Fruit fly (Drosophila melanogaster) whole organism, embryonic: ENCODE results near the gene CG11726.

ENCODE experiments used
- Bgb ChIP-seq: fragments of 200-800 bp; sonication (Bioruptor generic); IDR thresholded peaks from 2 replicates; pipeline ENCODE4 v1.3.6; 2022; ENCODE audit warnings: missing biosample characterization, missing genetic modification characterization; ENCODE audit not compliant: partially characterized antibody
- BtbVII ChIP-seq: fragments of 200-800 bp; sonication (Bioruptor generic); optimal IDR thresholded peaks from 3 replicates; lab custom pipeline; 2017; ENCODE audit warnings: missing biosample characterization, mild to moderate bottlenecking, missing genetic modification characterization
- C15 ChIP-seq: fragments of 200-800 bp; sonication (Bioruptor generic); IDR thresholded peaks from 3 replicates; pipeline ENCODE4 v1.3.6; 2022; ENCODE audit warnings: missing biosample characterization, missing genetic modification characterization
- CG10267 ChIP-seq: fragments of 200-800 bp; sonication (Bioruptor generic); optimal IDR thresholded peaks from 2 replicates; lab custom pipeline; 2018; ENCODE audit warnings: missing biosample characterization, mild to moderate bottlenecking, missing genetic modification characterization, moderate library complexity
- CG11560 ChIP-seq: fragments of 200-800 bp; sonication (Bioruptor generic); IDR thresholded peaks from 3 replicates; pipeline ENCODE4 v1.3.6; 2022; ENCODE audit warnings: missing biosample characterization, missing genetic modification characterization
- CG11696 ChIP-seq: fragments of 200-800 bp; sonication (Bioruptor generic); IDR thresholded peaks from 2 replicates; pipeline ENCODE4 v1.3.6; 2022; ENCODE audit warnings: missing biosample characterization, missing genetic modification characterization
- CG12104 ChIP-seq: fragments of 200-800 bp; sonication (Bioruptor generic); optimal IDR thresholded peaks from 3 replicates; lab custom pipeline; 2016; ENCODE audit warnings: missing biosample characterization, missing genetic modification characterization
- CG13123 ChIP-seq: fragments of 200-800 bp; sonication (Bioruptor generic); optimal IDR thresholded peaks from 2 replicates; lab custom pipeline; 2016; ENCODE audit warnings: missing biosample characterization, missing genetic modification characterization
- CG15479 ChIP-seq: fragments of 200-800 bp; sonication (Bioruptor generic); optimal IDR thresholded peaks from 3 replicates; lab custom pipeline; 2019; ENCODE audit warnings: missing biosample characterization, mild to moderate bottlenecking, missing genetic modification characterization, moderate library complexity
- CG16863 ChIP-seq: fragments of 200-800 bp; sonication (Bioruptor generic); optimal IDR thresholded peaks from 3 replicates; lab custom pipeline; 2016; ENCODE audit warnings: missing biosample characterization, missing genetic modification characterization
- CG17385 ChIP-seq: fragments of 200-800 bp; sonication (Bioruptor generic); optimal IDR thresholded peaks from 3 replicates; lab custom pipeline; 2018; ENCODE audit warnings: missing biosample characterization, mild to moderate bottlenecking, missing genetic modification characterization
- CG17829 ChIP-seq: fragments of 200-800 bp; optimal IDR thresholded peaks from 2 replicates; lab custom pipeline; 2019; ENCODE audit warnings: missing biosample characterization, mild to moderate bottlenecking, missing genetic modification characterization, moderate library complexity
- CG2889 ChIP-seq: fragments of 200-800 bp; sonication (Bioruptor generic); IDR thresholded peaks from 3 replicates; pipeline ENCODE4 v1.3.6; 2022; ENCODE audit warnings: missing biosample characterization, missing genetic modification characterization
- CG30431 ChIP-seq: fragments of 200-800 bp; sonication (Bioruptor generic); optimal IDR thresholded peaks from 2 replicates; lab custom pipeline; 2017; ENCODE audit warnings: missing biosample characterization, missing genetic modification characterization
- CG31224 ChIP-seq: fragments of 200-800 bp; sonication (Bioruptor generic); IDR thresholded peaks from 2 replicates; pipeline ENCODE4 v1.3.6; 2022; ENCODE audit warnings: missing biosample characterization, missing genetic modification characterization
- CG33557 ChIP-seq: fragments of 200-800 bp; sonication (Bioruptor generic); optimal IDR thresholded peaks from 2 replicates; lab custom pipeline; 2019; ENCODE audit warnings: missing biosample characterization, mild to moderate bottlenecking, missing genetic modification characterization, moderate library complexity
- CG4282 ChIP-seq: fragments of 200-800 bp; sonication (Bioruptor generic); optimal IDR thresholded peaks from 2 replicates; lab custom pipeline; 2016; ENCODE audit warnings: missing biosample characterization, missing genetic modification characterization
- CG6791 ChIP-seq: fragments of 200-800 bp; sonication (Bioruptor generic); IDR thresholded peaks from 3 replicates; pipeline ENCODE4 v1.3.6; 2022; ENCODE audit warnings: missing biosample characterization, missing genetic modification characterization; ENCODE audit not compliant: partially characterized antibody
- CG7271 ChIP-seq: fragments of 200-800 bp; sonication (Bioruptor generic); optimal IDR thresholded peaks from 2 replicates; lab custom pipeline; 2018; ENCODE audit warnings: missing biosample characterization, mild to moderate bottlenecking, missing genetic modification characterization, moderate library complexity
- CG7357 ChIP-seq: fragments of 200-800 bp; sonication (Bioruptor generic); IDR thresholded peaks from 3 replicates; pipeline ENCODE4 v1.3.6; 2022; ENCODE audit warnings: missing biosample characterization, missing genetic modification characterization
- CG7786 ChIP-seq: fragments of 200-800 bp; sonication (Bioruptor generic); optimal IDR thresholded peaks from 2 replicates; lab custom pipeline; 2016; ENCODE audit warnings: missing biosample characterization, missing genetic modification characterization
- CG9727 ChIP-seq: fragments of 200-800 bp; sonication (Bioruptor generic); optimal IDR thresholded peaks from 3 replicates; lab custom pipeline; 2017; ENCODE audit warnings: missing biosample characterization, mild to moderate bottlenecking, missing genetic modification characterization
- Camta ChIP-seq: fragments of 200-800 bp; sonication (Bioruptor generic); optimal IDR thresholded peaks from 2 replicates; lab custom pipeline; 2016; ENCODE audit warnings: missing biosample characterization, missing genetic modification characterization
- Dad ChIP-seq: fragments of 200-800 bp; sonication (Bioruptor generic); optimal IDR thresholded peaks from 3 replicates; lab custom pipeline; 2016; ENCODE audit warnings: missing biosample characterization, missing genetic modification characterization
- Fer2 ChIP-seq: fragments of 200-800 bp; sonication (Bioruptor generic); optimal IDR thresholded peaks from 2 replicates; lab custom pipeline; 2018; ENCODE audit warnings: missing biosample characterization, mild to moderate bottlenecking, missing genetic modification characterization, moderate library complexity
- HLHmδ ChIP-seq: fragments of 200-800 bp; sonication (Bioruptor generic); optimal IDR thresholded peaks from 2 replicates; lab custom pipeline; 2018; ENCODE audit warnings: missing biosample characterization, mild to moderate bottlenecking, missing genetic modification characterization, moderate library complexity
- Mad ChIP-seq: fragments of 200-800 bp; sonication (Bioruptor generic); optimal IDR thresholded peaks from 2 replicates; lab custom pipeline; 2016; ENCODE audit warnings: missing biosample characterization, missing genetic modification characterization
- PHDP ChIP-seq: fragments of 200-800 bp; sonication (Bioruptor generic); optimal IDR thresholded peaks from 3 replicates; lab custom pipeline; 2018; ENCODE audit warnings: missing biosample characterization, mild to moderate bottlenecking, missing genetic modification characterization, moderate library complexity
- Poxn ChIP-seq: fragments of 200-800 bp; sonication (Bioruptor generic); IDR thresholded peaks from 2 replicates; pipeline ENCODE4 v1.3.6; 2022; ENCODE audit warnings: missing biosample characterization, missing genetic modification characterization
- Stat92E ChIP-seq, 3 experiments: fragments of >200 bp in 2 of 3; fragments of 200-800 bp in 1 of 3; sonication (Bioruptor generic) in 1 of 3; optimal IDR thresholded peaks; 2 replicates each; lab custom pipeline; 2017 to 2019; ENCODE audit warnings: missing biosample characterization in 3 of 3, missing genetic modification characterization in 3 of 3, mild to moderate bottlenecking in 1 of 3, moderate library complexity in 1 of 3
- Tbp ChIP-seq: fragments of >200 bp; optimal IDR thresholded peaks from 2 replicates; lab custom pipeline; 2018; ENCODE audit warnings: missing biosample characterization, missing genetic modification characterization
- bab2 ChIP-seq: fragments of 200-800 bp; sonication (Bioruptor generic); optimal IDR thresholded peaks from 2 replicates; lab custom pipeline; 2016; ENCODE audit warnings: missing biosample characterization, missing genetic modification characterization
- br ChIP-seq: fragments of >200 bp; optimal IDR thresholded peaks from 2 replicates; lab custom pipeline; 2017
- cas ChIP-seq: fragments of 200-800 bp; sonication (Bioruptor generic); IDR thresholded peaks from 2 replicates; pipeline ENCODE4 v1.3.6; 2022; ENCODE audit warnings: missing biosample characterization, missing genetic modification characterization
- chm ChIP-seq: fragments of 200-800 bp; sonication (Bioruptor generic); IDR thresholded peaks from 2 replicates; pipeline ENCODE4 v1.3.6; 2022; ENCODE audit warnings: missing biosample characterization, missing genetic modification characterization
- croc ChIP-seq: fragments of 200-800 bp; sonication (Bioruptor generic); conservative IDR thresholded peaks from 3 replicates; pipeline ENCODE4 v1.3.6; 2022; ENCODE audit warnings: missing biosample characterization, missing genetic modification characterization
- disco-r ChIP-seq: fragments of 200-800 bp; sonication (Bioruptor generic); optimal IDR thresholded peaks from 2 replicates; lab custom pipeline; 2016; ENCODE audit warnings: missing biosample characterization, missing genetic modification characterization
- fd3F ChIP-seq: fragments of 200-800 bp; sonication (Bioruptor generic); optimal IDR thresholded peaks from 2 replicates; lab custom pipeline; 2018; ENCODE audit warnings: missing biosample characterization, mild to moderate bottlenecking, missing genetic modification characterization, moderate library complexity
- grn ChIP-seq: fragments of 200-800 bp; sonication (Bioruptor generic); optimal IDR thresholded peaks from 3 replicates; lab custom pipeline; 2017; ENCODE audit warnings: missing biosample characterization, missing genetic modification characterization
- ind ChIP-seq: fragments of 200-800 bp; sonication (Bioruptor generic); optimal IDR thresholded peaks from 3 replicates; lab custom pipeline; 2016; ENCODE audit warnings: missing biosample characterization, missing genetic modification characterization
- insv ChIP-seq, 2 experiments: fragments of 200-800 bp; sonication (Bioruptor generic); optimal IDR thresholded peaks; 3 replicates each; lab custom pipeline; 2016 to 2018; ENCODE audit warnings: missing biosample characterization in 2 of 2, missing genetic modification characterization in 2 of 2
- nerfin-1 ChIP-seq: fragments of 200-800 bp; sonication (Bioruptor generic); optimal IDR thresholded peaks from 3 replicates; lab custom pipeline; 2019; ENCODE audit warnings: missing biosample characterization, mild to moderate bottlenecking, missing genetic modification characterization, moderate library complexity
- onecut ChIP-seq: fragments of 200-800 bp; sonication (Bioruptor generic); IDR thresholded peaks from 2 replicates; pipeline ENCODE4 v1.3.6; 2022; ENCODE audit warnings: missing biosample characterization, missing genetic modification characterization
- peb ChIP-seq: fragments of 200-800 bp; sonication (Bioruptor generic); IDR thresholded peaks from 2 replicates; pipeline ENCODE4 v1.3.6; 2022; ENCODE audit warnings: missing biosample characterization, missing genetic modification characterization
- pum ChIP-seq: fragments of 200-800 bp; sonication (Bioruptor generic); optimal IDR thresholded peaks from 2 replicates; lab custom pipeline; 2016; ENCODE audit warnings: missing biosample characterization, missing genetic modification characterization
- rib ChIP-seq: fragments of 200-800 bp; sonication (Bioruptor generic); IDR thresholded peaks from 2 replicates; pipeline ENCODE4 v1.3.6; 2022; ENCODE audit warnings: missing biosample characterization, missing genetic modification characterization
- slp2 ChIP-seq: fragments of 200-800 bp; sonication (Bioruptor generic); optimal IDR thresholded peaks from 2 replicates; lab custom pipeline; 2016; ENCODE audit warnings: missing biosample characterization, missing genetic modification characterization
- so ChIP-seq: fragments of 200-800 bp; sonication (Bioruptor generic); IDR thresholded peaks from 3 replicates; pipeline ENCODE4 v1.3.6; 2022; ENCODE audit warnings: missing biosample characterization, missing genetic modification characterization
- tgo ChIP-seq: fragments of 200-800 bp; sonication (Bioruptor generic); IDR thresholded peaks from 3 replicates; pipeline ENCODE4 v1.3.6; 2022; ENCODE audit warnings: missing biosample characterization, missing genetic modification characterization
- unc-4 ChIP-seq: fragments of 200-800 bp; sonication (Bioruptor generic); IDR thresholded peaks from 2 replicates; pipeline ENCODE4 v1.3.6; 2022; ENCODE audit warnings: missing biosample characterization, missing genetic modification characterization; ENCODE audit not compliant: partially characterized antibody
- unpg ChIP-seq: fragments of 200-800 bp; sonication (Bioruptor generic); optimal IDR thresholded peaks from 3 replicates; lab custom pipeline; 2018; ENCODE audit warnings: missing biosample characterization, mild to moderate bottlenecking, missing genetic modification characterization, moderate library complexity

Gene CG11726

dm6 chr3L:11349908-11350405 lies 44.5 kb upstream of the CG11726 start (continued):
- TF ChIP-seq CG9727 (GFP tag; lab: Kevin White, UChicago) (peak; percentile 85), PHDP (tag; lab: Kevin White, UChicago) (peak; percentile 91), disco-r (GFP tag; lab: Kevin White, UChicago) (peak; percentile 56), onecut (GFP tag; lab: Robert Waterston, UW) (0 out of 2 replicates have a peak, but pooled peaks have one; percentile 45), croc (GFP tag; lab: Robert Waterston, UW) (peak; percentile 84), CG7271 (tag; lab: Kevin White, UChicago) (no peak), HLHmδ (no peak), Poxn (GFP tag; lab: Robert Waterston, UW) (peak; percentile 59; the same call in 1 of the 2 replicates), CG7357 (GFP tag; lab: Robert Waterston, UW) (peak; percentile 84), slp2 (peak; percentile 53), BtbVII (peak; percentile 72), cas (GFP tag; lab: Robert Waterston, UW) (peak; percentile 41; the same call in 1 of the 2 replicates), Tbp (GFP tag; lab: Kevin White, UChicago) (no peak), Bgb (no peak; the same call in 1 of the 2 replicates), insv (GFP tag; optimal IDR thresholded peaks at IDR 0.05; lab: Kevin White, UChicago) (no peak), nerfin-1 (tag; lab: Kevin White, UChicago) (peak; percentile 89), pum (GFP tag; lab: Kevin White, UChicago) (peak; percentile 77), Camta (GFP tag; lab: Kevin White, UChicago) (peak; percentile 83), rib (peak; percentile 80), peb (GFP tag; lab: Robert Waterston, UW) (peak; percentile 81), CG33557 (GFP tag; lab: Kevin White, UChicago) (peak; percentile 59), CG17385 (GFP tag; lab: Kevin White, UChicago) (peak; percentile 84), grn (GFP tag; lab: Kevin White, UChicago) (peak; percentile 63), CG16863 (GFP tag; lab: Kevin White, UChicago) (peak; percentile 63), fd3F (peak; percentile 87), C15 (GFP tag; lab: Robert Waterston, UW) (peak; percentile 75; the same call in 1 of the 3 replicates), CG15479 (no peak), CG17829 (tag; lab: Kevin White, UChicago) (peak; percentile 95), ind (GFP tag; lab: Kevin White, UChicago) (peak; percentile 93), CG7786 (peak; percentile 83), Stat92E (GFP tag; optimal IDR thresholded peaks at IDR 0.05; lab: Kevin White, UChicago) (no peak), CG31224 (GFP tag; lab: Robert Waterston, UW) (peak; percentile 76), Mad (GFP tag; lab: Kevin White, UChicago) (peak; percentile 75), CG11560 (tag; lab: Robert Waterston, UW) (peak; percentile 89), Dad (GFP tag; lab: Kevin White, UChicago) (peak; percentile 62), CG30431 (GFP tag; lab: Kevin White, UChicago) (peak; percentile 83), tgo (peak; percentile 96), CG6791 (GFP tag; lab: Robert Waterston, UW) (no peak), br (lab: Kevin White, UChicago) (no peak), CG4282 (GFP tag; lab: Kevin White, UChicago) (no peak), chm (no peak; the same call in 1 of the 2 replicates), unpg (GFP tag; lab: Kevin White, UChicago) (peak; percentile 91), CG2889 (GFP tag; lab: Robert Waterston, UW) (peak; percentile 83), bab2 (GFP tag; lab: Kevin White, UChicago) (peak; percentile 56), CG10267 (tag; lab: Kevin White, UChicago) (peak; percentile 83), Fer2 (tag; lab: Kevin White, UChicago) (peak; percentile 80), CG11696 (GFP tag; lab: Robert Waterston, UW) (peak; percentile 85), CG12104 (GFP tag; lab: Kevin White, UChicago) (peak; percentile 72), CG13123 (GFP tag; lab: Kevin White, UChicago) (no peak), so (GFP tag; lab: Robert Waterston, UW) (peak; percentile 89), unc-4 (GFP tag; lab: Robert Waterston, UW) (no peak)
